Worm (Caenorhabditis elegans) whole organism, young adult: ENCODE data around the gene grl-9.

ENCODE experiments used
- B0035.1 ChIP-seq: sonication (generic microtip); optimal IDR thresholded peaks from 2 replicates; lab custom pipeline; 2016; ENCODE audit warnings: missing genetic modification characterization, mild to moderate bottlenecking, missing compliant biosample characterization, missing genotype, missing genetic modification reagents
- B0261.1 ChIP-seq: sonication (generic microtip); optimal IDR thresholded peaks from 2 replicates; lab custom pipeline; 2016; ENCODE audit warnings: mild to moderate bottlenecking, missing genetic modification characterization, moderate library complexity, missing compliant biosample characterization
- B0336.3 ChIP-seq: fragments of 200-800 bp; sonication (Bioruptor generic); IDR thresholded peaks from 2 replicates; pipeline ENCODE4 v1.3.6; 2022; ENCODE audit warnings: missing genetic modification characterization, missing compliant biosample characterization
- F10E7.11 ChIP-seq: sonication (generic microtip); optimal IDR thresholded peaks from 2 replicates; lab custom pipeline; 2017; ENCODE audit warnings: mild to moderate bottlenecking, missing genetic modification characterization, moderate library complexity, missing compliant biosample characterization
- F22D6.2 ChIP-seq: sonication (generic microtip); optimal IDR thresholded peaks from 2 replicates; lab custom pipeline; 2016; ENCODE audit warnings: mild to moderate bottlenecking, missing genetic modification characterization, missing compliant biosample characterization
- Y53G8AR.9 ChIP-seq: fragments of 200-800 bp; sonication (Bioruptor generic); conservative IDR thresholded peaks from 2 replicates; pipeline ENCODE4 v1.3.6; 2022; ENCODE audit warnings: missing genetic modification reagents, missing genetic modification characterization, missing compliant biosample characterization
- Y95B8A.8 ChIP-seq: fragments of 200-800 bp; sonication (Bioruptor generic); IDR thresholded peaks from 2 replicates; pipeline ENCODE4 v1.3.6; 2022; ENCODE audit warnings: missing genetic modification reagents, missing genetic modification characterization, missing compliant biosample characterization
- aptf-2 ChIP-seq: fragments of 200-800 bp; sonication (Bioruptor generic); conservative IDR thresholded peaks from 2 replicates; pipeline ENCODE4 v1.3.6; 2022; ENCODE audit warnings: missing genetic modification reagents, missing genetic modification characterization, missing compliant biosample characterization
- athp-1 ChIP-seq: sonication (generic microtip); optimal IDR thresholded peaks from 2 replicates; lab custom pipeline; 2017; ENCODE audit warnings: mild to moderate bottlenecking, missing genetic modification characterization, missing compliant biosample characterization
- bed-1 ChIP-seq: fragments of 200-800 bp; sonication (Bioruptor generic); IDR thresholded peaks from 2 replicates; pipeline ENCODE4 v1.3.6; 2022; ENCODE audit warnings: missing genetic modification reagents, missing genetic modification characterization, missing compliant biosample characterization
- bed-2 ChIP-seq: fragments of 200-800 bp; sonication (Bioruptor generic); IDR thresholded peaks from 2 replicates; pipeline ENCODE4 v1.3.6; 2022; ENCODE audit warnings: missing genetic modification reagents, missing genetic modification characterization, missing compliant biosample characterization
- cebp-1 ChIP-seq, 2 experiments: fragments of 200-800 bp in 1 of 2; sonication (Bioruptor generic) in 1 of 2; sonication (generic microtip) in 1 of 2; IDR thresholded peaks in 1 of 2; optimal IDR thresholded peaks in 1 of 2; 2 replicates each; pipeline versions ENCODE4 v1.3.6 to Lab custom; 2017 to 2022; ENCODE audit warnings: missing compliant biosample characterization in 2 of 2, missing genetic modification characterization in 2 of 2, mild to moderate bottlenecking in 1 of 2, missing genetic modification reagents in 1 of 2, moderate library complexity in 1 of 2
- cebp-2 ChIP-seq: fragments of 200-800 bp; sonication (Bioruptor generic); IDR thresholded peaks from 2 replicates; pipeline ENCODE4 v1.3.6; 2022; ENCODE audit warnings: missing genetic modification characterization, missing compliant biosample characterization
- ceh-79 ChIP-seq: sonication (generic microtip); optimal IDR thresholded peaks from 2 replicates; lab custom pipeline; 2017; ENCODE audit warnings: mild to moderate bottlenecking, missing genetic modification characterization, missing compliant biosample characterization
- ceh-91 ChIP-seq: fragments of 200-800 bp; sonication (Bioruptor generic); IDR thresholded peaks from 2 replicates; pipeline ENCODE4 v1.3.6; 2022; ENCODE audit warnings: missing genetic modification reagents, missing genetic modification characterization, missing compliant biosample characterization
- egl-44 ChIP-seq: fragments of 200-800 bp; sonication (Bioruptor generic); IDR thresholded peaks from 2 replicates; pipeline ENCODE4 v1.3.6; 2022; ENCODE audit warnings: missing genetic modification reagents, missing genetic modification characterization, missing compliant biosample characterization
- ekl-4 ChIP-seq: fragments of 200-800 bp; sonication (Bioruptor generic); IDR thresholded peaks from 2 replicates; pipeline ENCODE4 v1.3.6; 2022; ENCODE audit warnings: missing genetic modification reagents, missing genetic modification characterization, missing compliant biosample characterization
- hlh-26 ChIP-seq: fragments of 200-800 bp; sonication (Bioruptor generic); conservative IDR thresholded peaks from 2 replicates; pipeline ENCODE4 v1.3.6; 2022; ENCODE audit warnings: missing genetic modification reagents, missing genetic modification characterization, missing compliant biosample characterization
- hmg-1.2 ChIP-seq: fragments of 200-800 bp; sonication (Bioruptor generic); IDR thresholded peaks from 2 replicates; pipeline ENCODE4 v1.3.6; 2022; ENCODE audit warnings: missing genetic modification reagents, missing genetic modification characterization, missing compliant biosample characterization
- hmg-20 ChIP-seq: fragments of 200-800 bp; sonication (Bioruptor generic); IDR thresholded peaks from 2 replicates; pipeline ENCODE4 v1.3.6; 2022; ENCODE audit warnings: missing genetic modification reagents, missing genetic modification characterization, missing compliant biosample characterization
- hrde-1 ChIP-seq: sonication (generic microtip); optimal IDR thresholded peaks from 2 replicates; lab custom pipeline; 2016; ENCODE audit warnings: missing genetic modification characterization, mild to moderate bottlenecking, missing compliant biosample characterization, moderate library complexity, missing genotype, missing genetic modification reagents, borderline replicate concordance
- hsf-1 ChIP-seq: fragments of 200-800 bp; sonication (Bioruptor generic); IDR thresholded peaks from 2 replicates; pipeline ENCODE4 v1.3.6; 2022; ENCODE audit warnings: missing genetic modification reagents, missing genetic modification characterization, missing compliant biosample characterization
- lag-1 ChIP-seq: fragments of 200-800 bp; sonication (Bioruptor generic); IDR thresholded peaks from 2 replicates; pipeline ENCODE4 v1.3.6; 2022; ENCODE audit warnings: missing genetic modification reagents, missing genetic modification characterization, missing compliant biosample characterization
- lin-26 ChIP-seq: fragments of 200-800 bp; sonication (Bioruptor generic); IDR thresholded peaks from 2 replicates; pipeline ENCODE4 v1.3.6; 2022; ENCODE audit warnings: missing genetic modification reagents, missing genetic modification characterization, missing compliant biosample characterization
- lsy-27 ChIP-seq: sonication (generic microtip); optimal IDR thresholded peaks from 2 replicates; lab custom pipeline; 2017; ENCODE audit warnings: missing genetic modification characterization, mild to moderate bottlenecking, missing compliant biosample characterization, antibody characterized with exemption, missing genotype, borderline replicate concordance; ENCODE audit not compliant: insufficient read depth
- madf-10 ChIP-seq: sonication (generic microtip); optimal IDR thresholded peaks from 2 replicates; lab custom pipeline; 2016; ENCODE audit warnings: mild to moderate bottlenecking, missing genetic modification characterization, missing compliant biosample characterization
- mel-28 ChIP-seq: sonication (generic microtip); optimal IDR thresholded peaks from 2 replicates; lab custom pipeline; 2016; ENCODE audit warnings: borderline replicate concordance, mild to moderate bottlenecking, missing genetic modification characterization, missing compliant biosample characterization
- nhr-120 ChIP-seq: fragments of 200-800 bp; sonication (Bioruptor generic); IDR thresholded peaks from 2 replicates; pipeline ENCODE4 v1.3.6; 2022; ENCODE audit warnings: missing genetic modification characterization, missing compliant biosample characterization
- nhr-27 ChIP-seq: fragments of 200-800 bp; sonication (Bioruptor generic); optimal IDR thresholded peaks from 2 replicates; lab custom pipeline; 2018; ENCODE audit warnings: mild to moderate bottlenecking, missing genetic modification characterization, moderate library complexity, missing compliant biosample characterization
- sdz-38 ChIP-seq: sonication (generic microtip); optimal IDR thresholded peaks from 2 replicates; lab custom pipeline; 2016; ENCODE audit warnings: missing genotype, missing genetic modification characterization, missing compliant biosample characterization
- sptf-2 ChIP-seq: fragments of 200-800 bp; sonication (Bioruptor generic); optimal IDR thresholded peaks from 2 replicates; lab custom pipeline; 2018; ENCODE audit warnings: mild to moderate bottlenecking, missing genetic modification characterization, missing compliant biosample characterization
- unc-130 ChIP-seq: sonication (generic microtip); optimal IDR thresholded peaks from 2 replicates; lab custom pipeline; 2016; ENCODE audit warnings: missing genetic modification reagents, missing genetic modification characterization, missing compliant biosample characterization
- unc-62 ChIP-seq: fragments of 150-350 bp; optimal IDR thresholded peaks from 2 replicates; lab custom pipeline; 2014; ENCODE audit warnings: missing biosample characterization, missing genetic modification reagents, missing genetic modification characterization
- zfh-2 ChIP-seq: fragments of 200-800 bp; sonication (Bioruptor generic); conservative IDR thresholded peaks from 2 replicates; pipeline ENCODE4 v1.3.6; 2022; ENCODE audit warnings: missing genetic modification reagents, missing genetic modification characterization, missing compliant biosample characterization
- ztf-18 ChIP-seq: sonication (generic microtip); optimal IDR thresholded peaks from 2 replicates; lab custom pipeline; 2016; ENCODE audit warnings: missing genotype, mild to moderate bottlenecking, missing genetic modification characterization, missing compliant biosample characterization
- ztf-25 ChIP-seq: fragments of 200-800 bp; sonication (Bioruptor generic); IDR thresholded peaks from 2 replicates; pipeline ENCODE4 v1.3.6; 2022; ENCODE audit warnings: missing genetic modification reagents, missing genetic modification characterization, missing compliant biosample characterization
- ztf-26 ChIP-seq: sonication (generic microtip); optimal IDR thresholded peaks from 2 replicates; lab custom pipeline; 2017; ENCODE audit warnings: missing genetic modification characterization, missing compliant biosample characterization

grl-9 gene

ce11 chrV:6751493-6752100 lies 20.1 kb upstream of the grl-9 start:
- TF ChIP-seq ceh-91 = no peak
- TF ChIP-seq nhr-27 (tag; lab: Kevin White, UChicago) = no peak
- TF ChIP-seq zfh-2 = peak; percentile 58
- no peak for TF ChIP-seq hsf-1 (GFP tag; lab: Robert Waterston, UW)
- TF ChIP-seq aptf-2 (GFP tag; lab: Robert Waterston, UW) = no peak

- TF ChIP-seq hsf-1 (GFP tag; lab: Robert Waterston, UW) (no peak), hmg-1.2 (GFP tag; lab: Robert Waterston, UW) (0 out of 2 replicates have a peak, but pooled peaks have one; percentile 13)
Measured at ce11 chrV:6744774-6745173, 13.3 kb upstream of the grl-9 start, which contains the start of gene T25F10.3. Gene T25F10.3, plus strand, starts transcription at chrV:6745081.

- TF ChIP-seq B0035.1 (tag; lab: Kevin White, UChicago) (no peak), ekl-4 (GFP tag; lab: Robert Waterston, UW) (no peak), hmg-20 (GFP tag; lab: Robert Waterston, UW) (no peak), cebp-1 (GFP tag; IDR thresholded peaks at IDR 0.05; lab: Robert Waterston, UW) (no peak), cebp-1 (tag; optimal IDR thresholded peaks at IDR 0.05; lab: Kevin White, UChicago) (peak; percentile 62), hrde-1 (tag; lab: Kevin White, UChicago) (no peak), hsf-1 (GFP tag; lab: Robert Waterston, UW) (no peak), ztf-18 (tag; lab: Kevin White, UChicago) (no peak), lin-26 (GFP tag; lab: Robert Waterston, UW) (no peak), bed-2 (GFP tag; lab: Robert Waterston, UW) (no peak)
Measured at ce11 chrV:6736877-6737276, 5.4 kb upstream of the grl-9 start.

- no peak for TF ChIP-seq unc-130 (GFP tag; lab: Kevin White, UChicago)
- no peak for TF ChIP-seq ztf-25 (GFP tag; lab: Robert Waterston, UW)
- TF ChIP-seq nhr-120 = no peak
- no peak for TF ChIP-seq Y95B8A.8 (GFP tag; lab: Robert Waterston, UW)
- TF ChIP-seq madf-10 = no peak
- no peak for TF ChIP-seq lag-1 (GFP tag; lab: Robert Waterston, UW)
Measured at ce11 chrV:6736108-6736507, 4.6 kb upstream of the grl-9 start.

- no peak for TF ChIP-seq athp-1 (tag; lab: Kevin White, UChicago)
- TF ChIP-seq hlh-26 = no peak
- no peak for TF ChIP-seq ztf-26 (tag; lab: Kevin White, UChicago)
- no peak for TF ChIP-seq mel-28 (tag; lab: Kevin White, UChicago)
- TF ChIP-seq ceh-79 = no peak
- no peak for TF ChIP-seq F10E7.11 (tag; lab: Kevin White, UChicago)
- no peak for TF ChIP-seq Y53G8AR.9 (GFP tag; lab: Robert Waterston, UW)
- no peak for TF ChIP-seq unc-62 (GFP tag; lab: Kevin White, UChicago)
- TF ChIP-seq lsy-27 (tag; lab: Kevin White, UChicago) = no peak
- no peak for TF ChIP-seq B0336.3
- TF ChIP-seq B0261.1 = no peak
- TF ChIP-seq F22D6.2 (tag; lab: Kevin White, UChicago) = no peak
- TF ChIP-seq bed-1 (GFP tag; lab: Robert Waterston, UW) = no peak
- no peak for TF ChIP-seq sdz-38 (tag; lab: Kevin White, UChicago)
- no peak for TF ChIP-seq cebp-2
- no peak for TF ChIP-seq sptf-2
- TF ChIP-seq egl-44 (GFP tag; lab: Robert Waterston, UW) = no peak
Measured at ce11 chrV:6732995-6733394, 1.5 kb upstream of the grl-9 start, which contains the start of gene grl-8. Gene grl-8, minus strand, starts transcription at chrV:6733095.
